Worm (Caenorhabditis elegans) whole organism, late embryonic: ENCODE data around the gene C14F11.7.

ENCODE experiments used
- C08G9.2 ChIP-seq: sonication (generic microtip); optimal IDR thresholded peaks from 2 replicates; lab custom pipeline; 2016; ENCODE audit warnings: mild to moderate bottlenecking, missing genetic modification characterization, moderate library complexity, missing compliant biosample characterization
- K02D7.2 ChIP-seq: sonication (generic microtip); optimal IDR thresholded peaks from 2 replicates; lab custom pipeline; 2017; ENCODE audit warnings: mild to moderate bottlenecking, missing genetic modification characterization, missing compliant biosample characterization
- ceh-2 ChIP-seq: sonication (generic microtip); optimal IDR thresholded peaks from 2 replicates; lab custom pipeline; 2016; ENCODE audit warnings: missing genotype, missing genetic modification characterization, missing compliant biosample characterization
- ceh-22 ChIP-seq: sonication (generic microtip); optimal IDR thresholded peaks from 2 replicates; lab custom pipeline; 2017; ENCODE audit warnings: missing biosample characterization, missing genetic modification characterization
- ceh-24 ChIP-seq: sonication (generic microtip); optimal IDR thresholded peaks from 2 replicates; lab custom pipeline; 2016; ENCODE audit warnings: mild to moderate bottlenecking, missing genetic modification characterization, missing compliant biosample characterization
- ceh-31 ChIP-seq: sonication (generic microtip); optimal IDR thresholded peaks from 2 replicates; lab custom pipeline; 2016; ENCODE audit warnings: missing genetic modification characterization, missing compliant biosample characterization
- ceh-45 ChIP-seq: fragments of 200-800 bp; sonication (Bioruptor generic); IDR thresholded peaks from 2 replicates; pipeline ENCODE4 v1.3.6; 2022; ENCODE audit warnings: missing genetic modification reagents, missing genetic modification characterization, missing compliant biosample characterization
- ceh-48 ChIP-seq: sonication (generic microtip); optimal IDR thresholded peaks from 2 replicates; lab custom pipeline; 2016; ENCODE audit warnings: missing genetic modification characterization, inconsistent platforms, missing compliant biosample characterization
- ceh-6 ChIP-seq: fragments of 200-800 bp; sonication (Bioruptor generic); optimal IDR thresholded peaks from 2 replicates; lab custom pipeline; 2018; ENCODE audit warnings: mild to moderate bottlenecking, missing genetic modification characterization, missing compliant biosample characterization
- ceh-9 ChIP-seq: sonication (generic microtip); optimal IDR thresholded peaks from 2 replicates; lab custom pipeline; 2016; ENCODE audit warnings: mild to moderate bottlenecking, missing genetic modification characterization, inconsistent platforms, missing compliant biosample characterization
- dmd-4 ChIP-seq: sonication (generic microtip); optimal IDR thresholded peaks from 2 replicates; lab custom pipeline; 2016; ENCODE audit warnings: borderline replicate concordance, missing genetic modification characterization, missing compliant biosample characterization
- elt-2 ChIP-seq: sonication (generic microtip); optimal IDR thresholded peaks from 2 replicates; lab custom pipeline; 2016; ENCODE audit warnings: missing genetic modification reagents, missing genetic modification characterization, missing compliant biosample characterization
- fax-1 ChIP-seq: sonication (generic microtip); optimal IDR thresholded peaks from 2 replicates; lab custom pipeline; 2016; ENCODE audit warnings: missing genotype, missing genetic modification characterization, missing compliant biosample characterization
- fkh-10 ChIP-seq: fragments of 150-350 bp; optimal IDR thresholded peaks from 2 replicates; lab custom pipeline; 2014; ENCODE audit warnings: missing biosample characterization, missing genetic modification reagents, missing genetic modification characterization
- gmeb-2 ChIP-seq: sonication (generic microtip); optimal IDR thresholded peaks from 2 replicates; lab custom pipeline; 2016; ENCODE audit warnings: missing genetic modification characterization, inconsistent platforms, missing compliant biosample characterization
- hlh-15 ChIP-seq: sonication (generic microtip); optimal IDR thresholded peaks from 2 replicates; lab custom pipeline; 2016; ENCODE audit warnings: missing genetic modification characterization, missing compliant biosample characterization
- hlh-6 ChIP-seq: sonication (generic microtip); optimal IDR thresholded peaks from 2 replicates; lab custom pipeline; 2016; ENCODE audit warnings: missing genotype, missing genetic modification characterization, missing compliant biosample characterization
- lim-6 ChIP-seq: sonication (generic microtip); optimal IDR thresholded peaks from 2 replicates; lab custom pipeline; 2016; ENCODE audit warnings: missing genetic modification characterization, missing compliant biosample characterization
- lin-11 ChIP-seq: fragments of 200-800 bp; sonication (Bioruptor generic); optimal IDR thresholded peaks from 2 replicates; lab custom pipeline; 2018; ENCODE audit warnings: mild to moderate bottlenecking, missing genetic modification characterization, missing compliant biosample characterization
- npax-4 ChIP-seq: sonication (generic microtip); optimal IDR thresholded peaks from 2 replicates; lab custom pipeline; 2016; ENCODE audit warnings: missing genetic modification characterization, missing compliant biosample characterization
- odd-2 ChIP-seq: sonication (generic microtip); optimal IDR thresholded peaks from 2 replicates; lab custom pipeline; 2017; ENCODE audit warnings: antibody characterized with exemption, mild to moderate bottlenecking, missing genetic modification characterization, missing compliant biosample characterization
- pax-1 ChIP-seq: fragments of 150-350 bp; optimal IDR thresholded peaks from 2 replicates; lab custom pipeline; 2014; ENCODE audit warnings: missing biosample characterization, missing genetic modification characterization
- pha-2 ChIP-seq: sonication (generic microtip); optimal IDR thresholded peaks from 2 replicates; lab custom pipeline; 2017; ENCODE audit warnings: mild to moderate bottlenecking, missing genetic modification characterization, missing compliant biosample characterization
- pha-4 ChIP-seq: fragments of 150-350 bp; optimal IDR thresholded peaks from 2 replicates; lab custom pipeline; 2018; ENCODE audit warnings: missing biosample characterization, missing genetic modification reagents, missing genetic modification characterization
- pqm-1 ChIP-seq: sonication (generic microtip); optimal IDR thresholded peaks from 2 replicates; lab custom pipeline; 2016; ENCODE audit warnings: missing genetic modification characterization, missing compliant biosample characterization
- pros-1 ChIP-seq: fragments of 150-350 bp; optimal IDR thresholded peaks from 2 replicates; lab custom pipeline; 2014; ENCODE audit warnings: missing biosample characterization, missing genetic modification reagents, missing genetic modification characterization
- ref-2 ChIP-seq: sonication (generic microtip); optimal IDR thresholded peaks from 2 replicates; lab custom pipeline; 2016; ENCODE audit warnings: missing genetic modification characterization, missing compliant biosample characterization
- rnt-1 ChIP-seq: sonication (generic microtip); optimal IDR thresholded peaks from 2 replicates; lab custom pipeline; 2016; ENCODE audit warnings: missing genetic modification characterization, missing compliant biosample characterization
- sdc-2 ChIP-seq: sonication (generic microtip); optimal IDR thresholded peaks from 2 replicates; lab custom pipeline; 2016; ENCODE audit warnings: missing genotype, missing genetic modification characterization, missing compliant biosample characterization
- tbx-7 ChIP-seq: sonication (generic microtip); optimal IDR thresholded peaks from 2 replicates; lab custom pipeline; 2016; ENCODE audit warnings: missing genotype, missing genetic modification characterization, missing compliant biosample characterization
- unc-42 ChIP-seq: sonication (generic microtip); optimal IDR thresholded peaks from 2 replicates; lab custom pipeline; 2016; ENCODE audit warnings: missing genotype, missing genetic modification characterization, missing compliant biosample characterization
- unc-55 ChIP-seq: sonication (generic microtip); optimal IDR thresholded peaks from 2 replicates; lab custom pipeline; 2017; ENCODE audit warnings: missing biosample characterization, missing genetic modification reagents, missing genetic modification characterization
- zip-5 ChIP-seq: sonication (generic microtip); optimal IDR thresholded peaks from 2 replicates; lab custom pipeline; 2016; ENCODE audit warnings: missing genetic modification characterization, missing compliant biosample characterization

The C14F11.7 gene

DNA sequence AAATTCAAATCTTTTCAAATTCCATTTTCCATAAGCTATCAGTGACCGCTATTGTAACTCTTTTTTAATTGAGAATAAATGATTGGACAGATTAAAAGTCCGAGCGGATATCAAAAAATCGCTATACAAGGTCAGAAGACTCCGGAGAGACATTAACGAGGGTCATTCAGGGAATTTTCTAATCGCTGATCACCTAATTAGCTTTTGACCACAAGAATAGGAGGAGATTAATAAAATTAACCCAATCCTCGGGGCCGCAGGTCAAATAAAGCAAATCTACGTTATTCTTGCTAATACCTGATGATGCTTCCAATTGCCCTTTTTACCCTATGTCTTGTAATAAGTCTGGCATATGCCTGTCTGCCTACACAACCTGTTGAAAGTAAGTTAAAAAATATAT lies 34.7 kb downstream of the C14F11.7 start, which contains the start of gene T25B2.1:
T25B2.1 (plus strand) TSS at position 301 of the 400 bp plus-strand sequence.
- no peak for TF ChIP-seq ceh-24 (tag; lab: Kevin White, UChicago)

DNA sequence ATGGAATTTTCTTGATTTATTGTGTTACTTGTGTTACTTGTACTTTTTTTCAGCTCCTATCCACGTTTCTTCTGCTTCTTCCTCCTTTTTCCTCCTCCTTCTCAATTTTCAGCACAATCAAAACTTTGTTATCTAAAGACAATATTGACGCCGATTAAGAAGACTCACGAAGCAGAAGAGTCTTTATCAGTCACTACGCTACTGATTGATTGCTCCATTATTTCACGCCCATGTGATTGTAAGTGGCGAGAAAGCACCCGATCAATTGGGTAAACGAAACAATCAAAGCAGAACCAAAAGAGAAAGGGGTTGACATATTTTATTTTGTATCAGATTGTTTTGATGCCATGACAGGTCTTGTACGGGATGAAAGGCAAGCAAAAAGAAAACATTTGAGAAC lies 39.1 kb downstream of the C14F11.7 start, which contains the start of gene T25B2.2:
T25B2.2 (plus strand) TSS at position 392 of the 400 bp plus-strand sequence.
- no peak for TF ChIP-seq odd-2
- no peak for TF ChIP-seq fkh-10 (GFP tag; lab: Kevin White, UChicago)
- TF ChIP-seq elt-2 (tag; lab: Kevin White, UChicago) = peak; percentile 88

DNA sequence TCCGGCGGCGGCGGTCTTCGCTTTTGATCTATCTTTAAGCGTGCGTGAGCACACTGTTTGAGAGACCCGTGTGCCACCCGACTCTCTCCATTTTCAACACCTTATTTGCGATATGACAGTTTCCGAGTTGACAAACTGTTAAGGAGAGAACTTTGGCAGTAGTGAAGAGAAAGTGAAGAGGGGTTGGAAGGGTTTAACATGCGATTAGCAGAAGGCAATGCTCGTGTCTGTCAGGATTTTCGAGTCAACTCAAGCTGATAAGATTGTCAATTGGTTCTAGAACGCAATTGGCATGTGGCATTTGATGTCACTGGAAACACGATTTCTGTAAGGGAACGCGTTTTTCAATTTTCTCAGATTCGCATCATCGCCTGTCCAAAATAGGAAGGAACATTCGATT lies 41.0 kb downstream of the C14F11.7 start:
- no peak for TF ChIP-seq zip-5 (tag; lab: Kevin White, UChicago)
- no peak for TF ChIP-seq ceh-24 (tag; lab: Kevin White, UChicago)
- no peak for TF ChIP-seq unc-55 (GFP tag; lab: Kevin White, UChicago)
- TF ChIP-seq rnt-1 = no peak
- no peak for TF ChIP-seq gmeb-2
- TF ChIP-seq pax-1 (tag; lab: Kevin White, UChicago) = no peak
- TF ChIP-seq ceh-48 (tag; lab: Kevin White, UChicago) = no peak
- TF ChIP-seq ceh-9 = no peak
- TF ChIP-seq hlh-15 (tag; lab: Kevin White, UChicago) = no peak
- TF ChIP-seq, all 69 proteins: peak for 0

DNA sequence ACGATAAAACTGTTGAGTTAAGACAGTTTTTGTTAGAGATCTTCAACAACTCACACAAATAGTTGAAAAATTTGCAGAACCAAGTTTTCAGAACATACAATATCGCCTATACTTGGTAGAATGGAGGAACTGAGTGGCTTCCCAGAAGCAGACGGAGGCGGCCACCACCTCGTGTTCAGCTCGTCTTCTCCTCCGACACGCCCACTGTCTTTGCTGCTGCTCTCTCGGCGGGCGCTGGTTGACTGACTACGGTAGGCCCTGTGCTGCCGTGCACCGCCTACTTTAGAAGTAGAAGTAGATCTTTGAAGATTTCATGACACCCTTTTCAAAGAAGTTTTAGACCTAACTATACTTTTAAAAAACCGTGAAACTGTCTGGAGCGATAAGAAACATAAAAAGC lies 46.3 kb downstream of the C14F11.7 start:
- TF ChIP-seq C08G9.2 (tag; lab: Kevin White, UChicago) (no peak), lim-6 (tag; lab: Kevin White, UChicago) (no peak), K02D7.2 (tag; lab: Kevin White, UChicago) (no peak), zip-5 (tag; lab: Kevin White, UChicago) (no peak), ceh-2 (tag; lab: Kevin White, UChicago) (no peak), lin-11 (tag; lab: Kevin White, UChicago) (no peak), pha-2 (tag; lab: Kevin White, UChicago) (no peak), dmd-4 (tag; lab: Kevin White, UChicago) (no peak)

DNA sequence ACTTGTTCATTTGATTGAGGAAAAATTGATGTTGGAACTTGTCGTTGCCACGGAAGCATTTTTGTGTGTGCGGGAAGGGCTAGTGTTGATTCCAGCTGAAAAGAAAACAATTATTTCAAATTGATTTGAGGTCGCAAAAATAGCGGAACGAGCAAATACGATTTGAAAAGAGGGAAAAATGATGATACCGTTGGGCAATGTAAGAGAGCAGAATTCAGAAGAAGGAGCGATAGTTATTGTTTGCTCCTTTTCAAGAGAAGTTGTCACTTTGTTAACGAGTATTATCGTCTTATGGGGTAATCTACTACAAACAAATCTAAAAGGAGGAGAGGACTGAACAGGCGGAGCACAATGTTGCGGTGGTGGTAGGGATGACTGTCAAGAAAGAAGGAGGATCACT lies 47.9 kb downstream of the C14F11.7 start, which contains the start of gene odd-2:
odd-2 (minus strand) TSS at position 101 of the 400 bp plus-strand sequence.
- TF ChIP-seq fkh-10 (GFP tag; lab: Kevin White, UChicago) (no peak), ceh-22 (no peak), sdc-2 (no peak), tbx-7 (tag; lab: Kevin White, UChicago) (no peak), odd-2 (no peak), K02D7.2 (tag; lab: Kevin White, UChicago) (no peak), pha-4 (tag; lab: Kevin White, UChicago) (no peak), ceh-24 (tag; lab: Kevin White, UChicago) (no peak), pqm-1 (tag; lab: Kevin White, UChicago) (no peak), ceh-48 (tag; lab: Kevin White, UChicago) (no peak), fax-1 (tag; lab: Kevin White, UChicago) (no peak), unc-42 (tag; lab: Kevin White, UChicago) (no peak), npax-4 (tag; lab: Kevin White, UChicago) (no peak), pros-1 (no peak), ceh-31 (no peak)

DNA sequence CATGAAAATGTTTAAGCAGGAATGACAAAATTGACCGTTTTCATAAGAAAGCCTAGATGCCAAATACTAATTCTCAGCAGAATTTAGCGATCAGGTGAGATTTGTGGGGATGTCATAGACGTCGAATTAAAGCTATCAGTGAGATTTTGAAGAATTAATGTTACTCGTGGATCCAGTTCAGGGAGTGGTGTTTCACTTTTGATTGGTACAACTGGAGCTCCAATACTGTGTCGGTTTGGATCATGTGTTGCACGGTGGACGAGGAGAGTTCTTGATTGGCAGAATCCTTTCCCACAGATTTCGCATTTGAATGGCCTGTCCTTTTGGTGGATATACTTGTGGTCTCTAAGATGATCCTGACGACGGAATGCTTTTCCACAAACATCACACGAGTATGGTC lies 48.8 kb downstream of the C14F11.7 start:
- TF ChIP-seq ref-2 (tag; lab: Kevin White, UChicago) (no peak), elt-2 (tag; lab: Kevin White, UChicago) (no peak), hlh-6 (no peak), ceh-45 (GFP tag; lab: Robert Waterston, UW) (no peak), ceh-6 (GFP tag; lab: Kevin White, UChicago) (no peak)
